Worm (Caenorhabditis elegans): Measurements from ENCODE around the gene cox-15.
A peak's percentile ranks its signal among the peaks of the same experiment; 100 is the strongest.

Gene cox-15

ce11 chrII:11224045-11224481 lies 10.7 kb downstream of the cox-15 start (continued):
- TF ChIP-seq Y75B8A.6 (GFP tag; IDR thresholded peaks at IDR 0.05) (0 out of 2 replicates have a peak, but pooled peaks have one; percentile 34), unc-39 (tag; optimal IDR thresholded peaks at IDR 0.05) (no peak), nhr-48 (tag; optimal IDR thresholded peaks at IDR 0.05) (peak; percentile 44), set-16 (GFP tag; IDR thresholded peaks at IDR 0.05) (no peak), ztf-11 (tag; optimal IDR thresholded peaks at IDR 0.05) (no peak), Y48G9A.11 (GFP tag; IDR thresholded peaks at IDR 0.05) (peak; percentile 76), daf-16 (GFP tag; optimal IDR thresholded peaks at IDR 0.05) (peak; percentile 60 to 64), daf-16 (tag; optimal IDR thresholded peaks at IDR 0.05) (peak; percentile 92), lin-13 (GFP tag; optimal IDR thresholded peaks at IDR 0.05) (peak; percentile 82), mdl-1 (tag; optimal IDR thresholded peaks at IDR 0.05) (peak in 1 of 2 experiments; percentile 18), egl-27 (tag; optimal IDR thresholded peaks at IDR 0.05) (no peak), dmd-8 (GFP tag; IDR thresholded peaks at IDR 0.05) (no peak), T20F7.1 (GFP tag; optimal IDR thresholded peaks at IDR 0.05) (no peak), mxl-3 (GFP tag; optimal IDR thresholded peaks at IDR 0.05) (peak; percentile 71), zip-11 (GFP tag; IDR thresholded peaks at IDR 0.05) (no peak), ZK546.5 (tag; optimal IDR thresholded peaks at IDR 0.05) (no peak), unc-130 (GFP tag; optimal IDR thresholded peaks at IDR 0.05) (peak; percentile 27), pqm-1 (tag; optimal IDR thresholded peaks at IDR 0.05) (peak; percentile 41), Y105C5A.15 (GFP tag; IDR thresholded peaks at IDR 0.05) (no peak), nhr-6 (tag; optimal IDR thresholded peaks at IDR 0.05) (peak; percentile 71), mep-1 (tag; optimal IDR thresholded peaks at IDR 0.05) (peak; percentile 80), nhr-41 (GFP tag; IDR thresholded peaks at IDR 0.05) (0 out of 2 replicates have a peak, but pooled peaks have one; percentile 26), dve-1 (tag; optimal IDR thresholded peaks at IDR 0.05; ENCODE audit: insufficient read depth) (peak; percentile 85), mes-2 (tag; optimal IDR thresholded peaks at IDR 0.05; ENCODE audit: poor library complexity, severe bottlenecking) (peak; percentile 89), ZK337.2 (GFP tag; IDR thresholded peaks at IDR 0.05) (no peak), saeg-2 (GFP tag; IDR thresholded peaks at IDR 0.05) (peak; percentile 49; the same call in 1 of the 2 replicates), rbr-2 (tag; optimal IDR thresholded peaks at IDR 0.05) (peak; percentile 60), F49E8.2 (tag; optimal IDR thresholded peaks at IDR 0.05; ENCODE audit: borderline replicate concordance) (peak; percentile 90), ceh-20 (GFP tag; IDR thresholded peaks at IDR 0.05) (0 out of 2 replicates have a peak, but pooled peaks have one; percentile 21), arid-1 (GFP tag; conservative IDR thresholded peaks at IDR 0.05) (0 out of 2 replicates have a peak, but pooled peaks have one; percentile 51), ctbp-1 (GFP tag; IDR thresholded peaks at IDR 0.05) (no peak), snpc-1.2 (GFP tag; IDR thresholded peaks at IDR 0.05) (peak; percentile 85), zip-2 (tag; optimal IDR thresholded peaks at IDR 0.05) (peak; percentile 25), lin-15B (tag; optimal IDR thresholded peaks at IDR 0.05) (no peak), lim-7 (GFP tag; IDR thresholded peaks at IDR 0.05) (0 out of 2 replicates have a peak, but pooled peaks have one; percentile 50), tra-1 (GFP tag; IDR thresholded peaks at IDR 0.05) (peak; percentile 61; the same call in 1 of the 2 replicates), ceh-28 (tag; optimal IDR thresholded peaks at IDR 0.05) (no peak), F10B5.3 (tag; optimal IDR thresholded peaks at IDR 0.05) (peak; percentile 76), ceh-62 (tag; optimal IDR thresholded peaks at IDR 0.05) (no peak), ces-1 (GFP tag; optimal IDR thresholded peaks at IDR 0.05) (no peak), dmd-6 (GFP tag; IDR thresholded peaks at IDR 0.05) (peak; percentile 72), nhr-25 (tag; optimal IDR thresholded peaks at IDR 0.05; ENCODE audit: borderline replicate concordance, insufficient read depth) (no peak), dmd-9 (GFP tag; IDR thresholded peaks at IDR 0.05) (no peak), php-3 (GFP tag; IDR thresholded peaks at IDR 0.05) (peak; percentile 64; the same call in 1 of the 2 replicates), F26F4.8 (GFP tag; conservative IDR thresholded peaks at IDR 0.05) (no peak), vab-7 (GFP tag; IDR thresholded peaks at IDR 0.05) (0 out of 2 replicates have a peak, but pooled peaks have one; percentile 5), spr-1 (tag; optimal IDR thresholded peaks at IDR 0.05) (peak; percentile 66), Y5F2A.4 (GFP tag; optimal IDR thresholded peaks at IDR 0.05) (no peak), nhr-10 (tag; optimal IDR thresholded peaks at IDR 0.05) (no peak), daf-8 (GFP tag; IDR thresholded peaks at IDR 0.05) (no peak), lir-3 (tag; optimal IDR thresholded peaks at IDR 0.05) (no peak)

All from whole organism, L4 larva.